Worm (Caenorhabditis elegans): ENCODE results near the gene pst-2.
A peak's percentile ranks its signal among the peaks of the same experiment; 100 is the strongest.

The pst-2 gene

DNA sequence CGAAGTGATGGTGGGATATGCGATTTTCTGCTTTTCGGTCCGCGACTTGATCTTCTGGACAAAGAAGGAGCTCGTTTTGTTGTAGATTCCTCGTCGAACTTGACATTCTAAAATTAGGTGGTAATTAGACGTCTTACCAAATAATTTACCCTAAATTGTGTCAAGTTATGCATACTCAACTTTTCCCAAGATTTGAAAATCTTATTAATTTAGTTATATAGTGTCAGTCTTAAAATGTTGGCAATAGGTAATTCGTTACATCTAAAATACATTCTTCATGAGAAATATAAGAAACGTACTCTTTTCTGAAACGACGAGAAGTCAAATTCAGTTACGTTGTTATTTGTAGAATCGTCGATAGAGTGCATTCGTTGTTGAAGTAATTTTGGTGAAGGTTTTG lies 27.3 kb downstream of the pst-2 start:
- TF ChIP-seq W03F9.2 (tag; optimal IDR thresholded peaks at IDR 0.05) (no peak), him-1 (tag; optimal IDR thresholded peaks at IDR 0.05) (no peak), dao-5 (tag; optimal IDR thresholded peaks at IDR 0.05) (no peak)

DNA sequence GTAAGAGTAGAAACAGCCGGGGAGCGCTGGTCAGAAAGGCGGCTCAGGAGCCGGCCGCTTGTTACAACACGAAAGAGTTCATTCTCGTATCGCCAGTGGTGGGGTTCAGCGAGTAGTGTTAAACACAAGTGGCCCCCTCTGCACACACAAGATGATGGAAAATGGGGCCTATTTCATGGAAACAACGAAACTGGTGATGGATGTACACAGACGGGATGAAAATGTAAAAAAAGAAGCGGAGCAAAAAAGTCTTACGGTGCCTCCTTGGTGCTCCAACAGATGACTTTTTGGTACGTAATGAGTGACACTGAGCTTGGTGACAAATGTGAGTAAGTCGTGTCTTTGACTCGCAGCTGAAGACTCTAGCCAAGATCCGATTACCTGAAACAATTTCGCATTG lies 27.8 kb downstream of the pst-2 start:
- TF ChIP-seq W03F9.2 (tag; optimal IDR thresholded peaks at IDR 0.05), result no peak

DNA sequence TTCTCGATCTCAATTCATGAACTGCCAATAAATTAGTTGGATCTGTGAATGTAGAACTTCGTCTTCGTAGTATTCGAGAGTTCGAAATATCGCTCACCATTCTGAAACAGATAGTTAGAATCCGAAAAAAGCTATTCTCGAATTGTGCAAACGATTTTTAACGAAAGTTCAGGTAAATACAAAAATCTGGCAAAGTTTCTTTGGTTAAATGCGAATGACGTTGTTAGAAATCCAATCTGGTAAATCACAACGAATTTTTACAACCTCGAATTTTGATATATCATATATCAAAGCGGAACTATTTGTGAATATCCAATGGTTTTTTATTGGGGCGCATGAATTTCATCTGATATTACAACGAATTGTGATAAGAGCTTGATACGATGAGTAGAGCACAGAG lies 29.0 kb downstream of the pst-2 start, which contains the start of gene hpo-28:
hpo-28 (minus strand) TSS at position 101 of the 400 bp plus-strand sequence.
- TF ChIP-seq him-1 (tag; optimal IDR thresholded peaks at IDR 0.05) (no peak), dao-5 (tag; optimal IDR thresholded peaks at IDR 0.05) (no peak), W03F9.2 (tag; optimal IDR thresholded peaks at IDR 0.05) (no peak)

DNA sequence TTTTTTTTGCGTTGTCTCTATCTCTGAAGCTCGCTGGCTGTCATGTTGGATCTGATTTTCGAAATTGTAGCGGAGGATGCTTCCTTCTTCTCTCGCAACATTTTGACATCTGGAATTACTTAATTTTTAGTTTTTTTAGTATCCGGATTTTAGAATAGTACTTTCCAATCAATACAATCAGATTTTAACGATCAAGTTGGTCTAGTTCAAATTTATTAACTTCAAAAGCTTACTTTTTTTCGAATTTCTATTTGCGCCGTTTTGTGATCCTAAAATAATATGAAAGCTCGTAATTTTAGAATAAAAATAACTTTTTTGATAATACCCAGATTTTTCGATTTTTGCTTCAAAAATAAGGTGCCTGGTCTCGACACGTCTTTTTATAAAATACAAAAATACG lies 29.8 kb downstream of the pst-2 start, which contains the start of gene B0336.12:
B0336.12 (minus strand) TSS at position 101 of the 400 bp plus-strand sequence.
- no peak for TF ChIP-seq W03F9.2 (tag; optimal IDR thresholded peaks at IDR 0.05)
- TF ChIP-seq him-1 (tag; optimal IDR thresholded peaks at IDR 0.05), result no peak
- no peak for TF ChIP-seq dao-5 (tag; optimal IDR thresholded peaks at IDR 0.05)

DNA sequence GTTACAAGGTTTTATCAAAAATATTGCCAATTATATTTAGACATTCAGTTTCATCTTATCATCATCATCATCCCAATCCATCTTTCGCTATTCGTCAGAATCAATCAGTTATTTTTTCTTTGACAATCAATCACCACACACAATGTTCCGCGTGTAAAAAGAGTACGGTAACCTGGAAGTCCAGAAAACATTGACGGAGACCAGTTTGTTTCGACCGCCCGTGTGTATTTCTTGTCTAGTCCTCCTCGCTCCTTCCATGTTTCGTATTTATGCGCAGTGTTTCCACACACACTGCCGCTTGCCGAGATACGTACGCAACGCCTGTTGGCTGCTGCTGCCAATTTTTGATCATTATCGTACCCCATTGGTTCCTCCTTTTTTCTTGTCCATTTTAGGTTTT lies 30.4 kb downstream of the pst-2 start:
- no peak for TF ChIP-seq him-1 (tag; optimal IDR thresholded peaks at IDR 0.05)
- TF ChIP-seq W03F9.2 (tag; optimal IDR thresholded peaks at IDR 0.05), result no peak
- no peak for TF ChIP-seq dao-5 (tag; optimal IDR thresholded peaks at IDR 0.05)

DNA sequence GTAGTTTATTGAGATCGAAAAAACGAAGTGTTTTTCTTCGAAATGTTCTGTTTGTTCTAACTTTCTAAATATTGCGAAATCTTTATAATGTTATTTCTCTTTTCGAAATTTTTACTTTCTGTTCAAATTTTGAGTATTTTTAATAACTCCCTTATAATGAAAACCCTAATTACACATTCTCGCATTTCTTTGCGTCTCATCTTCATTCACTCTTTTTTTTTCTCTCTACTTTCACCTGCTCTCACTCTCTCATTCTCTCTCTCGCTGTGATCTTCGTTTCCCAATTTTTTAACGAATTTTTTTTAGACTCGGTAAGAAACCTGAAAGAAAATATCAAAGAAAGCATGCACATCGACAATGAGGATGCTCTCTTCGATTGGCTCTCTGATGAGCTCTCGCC lies 31.0 kb downstream of the pst-2 start, which contains the start of gene rbm-26:
rbm-26 (plus strand) TSS at position 301 of the 400 bp plus-strand sequence.
- TF ChIP-seq dao-5 (tag; optimal IDR thresholded peaks at IDR 0.05) (no peak), him-1 (tag; optimal IDR thresholded peaks at IDR 0.05) (no peak), W03F9.2 (tag; optimal IDR thresholded peaks at IDR 0.05) (no peak)

DNA sequence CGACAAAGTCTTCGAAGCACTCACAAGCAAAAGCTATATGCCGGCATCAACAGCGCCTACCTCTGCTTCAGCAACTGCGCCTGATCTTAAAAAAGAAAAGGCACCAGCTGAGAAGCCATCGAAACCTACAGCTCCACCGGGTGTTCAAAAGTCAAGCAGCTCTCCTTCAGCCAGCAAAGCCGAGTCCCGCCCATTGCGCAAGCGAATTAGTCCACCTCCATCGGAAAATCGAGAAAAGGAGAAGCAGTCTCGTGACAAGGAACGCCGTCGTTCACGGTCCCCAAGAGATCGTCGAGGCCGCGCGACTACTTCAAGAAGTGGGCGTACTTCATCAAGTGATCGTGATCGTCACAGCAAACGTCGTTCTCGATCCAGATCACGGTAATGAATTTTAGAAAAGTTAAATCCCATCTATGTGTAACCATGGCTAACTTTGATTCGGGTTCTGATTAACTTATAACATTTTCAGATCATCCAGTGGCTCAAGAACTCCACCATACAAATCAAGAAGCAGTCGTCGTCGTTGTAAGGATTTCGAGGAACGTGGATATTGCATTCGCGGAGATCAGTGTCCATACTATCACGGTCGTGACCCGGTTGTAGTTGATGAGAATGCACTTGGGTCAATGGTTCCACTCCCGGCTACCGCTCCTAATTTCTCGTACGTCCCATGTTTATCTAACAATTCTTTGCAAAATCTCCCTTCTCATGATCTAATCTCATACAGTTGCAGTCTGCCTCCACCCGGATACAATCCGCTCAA lies 31.8 kb downstream of the pst-2 start:
- TF ChIP-seq him-1 (tag; optimal IDR thresholded peaks at IDR 0.05) (no peak), dao-5 (tag; optimal IDR thresholded peaks at IDR 0.05) (no peak), W03F9.2 (tag; optimal IDR thresholded peaks at IDR 0.05) (no peak)

DNA sequence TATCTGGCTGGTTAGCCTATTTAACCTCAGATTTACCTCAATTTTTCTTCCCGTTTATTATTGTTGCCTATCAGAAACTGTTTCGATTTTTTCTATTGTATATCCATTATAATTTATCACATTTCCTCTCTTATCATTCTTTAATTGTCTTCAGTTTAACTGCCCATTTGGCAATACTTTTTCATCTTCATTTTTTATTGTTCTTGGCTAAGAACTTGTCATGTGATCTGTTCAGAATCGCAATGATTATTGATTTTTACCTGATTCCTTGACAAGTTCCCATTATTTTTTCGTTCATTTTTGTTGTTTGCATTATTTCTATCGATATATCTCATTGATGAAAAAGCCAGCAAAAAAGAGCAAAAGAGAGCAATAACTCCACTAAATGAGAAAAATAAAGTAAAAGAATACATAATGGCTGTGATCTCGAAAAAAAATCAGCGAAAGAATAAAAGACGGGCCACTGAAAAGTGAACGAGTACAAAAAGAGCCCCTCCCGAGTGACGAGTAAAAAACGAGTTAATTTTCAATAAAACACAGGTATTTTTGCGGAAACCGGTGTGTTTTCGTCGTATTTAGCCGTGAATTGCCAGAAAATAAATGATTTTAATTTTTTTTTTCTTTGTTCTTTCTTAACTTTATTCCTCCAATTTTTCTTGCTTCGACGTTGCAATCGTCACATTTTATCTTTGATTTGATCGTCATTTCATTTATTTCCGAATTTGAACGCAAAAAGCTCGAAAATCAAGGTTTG lies 34.2 kb downstream of the pst-2 start, which contains the start of gene arf-1:
arf-1 (plus strand) TSS at position 657 of the 754 bp plus-strand sequence.
- TF ChIP-seq W03F9.2 (tag; optimal IDR thresholded peaks at IDR 0.05), result no peak
- no peak for TF ChIP-seq dao-5 (tag; optimal IDR thresholded peaks at IDR 0.05)
- TF ChIP-seq him-1 (tag; optimal IDR thresholded peaks at IDR 0.05), result no peak

DNA sequence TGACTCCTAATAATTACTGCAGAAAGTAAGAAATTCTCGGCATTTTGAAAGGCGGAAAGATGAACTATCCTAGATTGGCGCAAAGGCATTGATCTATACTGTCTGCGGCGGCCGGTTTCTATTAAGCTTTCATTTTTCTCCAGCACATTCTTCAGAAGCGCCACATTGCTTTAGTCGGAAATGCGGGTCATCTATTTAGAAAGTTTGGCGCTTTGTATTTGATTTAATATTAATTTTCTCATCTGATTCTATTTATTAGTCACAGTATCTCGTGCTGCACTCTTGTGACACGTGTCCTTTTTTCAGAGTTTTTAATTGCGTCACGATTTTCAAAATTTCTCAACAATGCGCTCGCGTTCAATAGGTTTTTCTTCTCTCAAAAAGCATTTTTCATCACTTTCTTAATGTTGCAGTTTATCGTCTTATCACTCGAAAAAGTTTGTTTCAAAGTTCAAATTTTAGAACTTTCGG lies 34.8 kb downstream of the pst-2 start:
- TF ChIP-seq him-1 (tag; optimal IDR thresholded peaks at IDR 0.05) (no peak), W03F9.2 (tag; optimal IDR thresholded peaks at IDR 0.05) (no peak), dao-5 (tag; optimal IDR thresholded peaks at IDR 0.05) (no peak)

DNA sequence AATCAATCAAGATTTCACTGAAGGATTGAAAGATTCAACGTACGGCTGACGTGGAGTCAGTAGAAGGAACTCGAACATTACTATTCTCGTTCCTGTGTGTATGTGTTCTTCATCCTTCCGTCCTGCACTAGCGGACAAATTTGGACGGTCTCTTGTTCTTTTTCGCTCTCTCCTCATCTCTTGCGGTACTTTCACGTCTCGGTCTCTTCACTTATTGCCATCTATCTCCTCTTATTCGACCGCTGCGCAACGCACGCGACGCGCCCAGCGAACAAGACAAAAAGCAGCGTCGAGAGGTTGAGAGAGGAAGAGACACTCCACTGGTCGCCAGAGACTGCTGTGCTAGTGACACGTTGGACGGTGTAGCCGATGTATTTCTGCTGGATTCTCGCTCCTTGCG lies 35.2 kb downstream of the pst-2 start:
- TF ChIP-seq dao-5 (tag; optimal IDR thresholded peaks at IDR 0.05) (no peak), W03F9.2 (tag; optimal IDR thresholded peaks at IDR 0.05) (peak; percentile 1), him-1 (tag; optimal IDR thresholded peaks at IDR 0.05) (peak; percentile 25)

DNA sequence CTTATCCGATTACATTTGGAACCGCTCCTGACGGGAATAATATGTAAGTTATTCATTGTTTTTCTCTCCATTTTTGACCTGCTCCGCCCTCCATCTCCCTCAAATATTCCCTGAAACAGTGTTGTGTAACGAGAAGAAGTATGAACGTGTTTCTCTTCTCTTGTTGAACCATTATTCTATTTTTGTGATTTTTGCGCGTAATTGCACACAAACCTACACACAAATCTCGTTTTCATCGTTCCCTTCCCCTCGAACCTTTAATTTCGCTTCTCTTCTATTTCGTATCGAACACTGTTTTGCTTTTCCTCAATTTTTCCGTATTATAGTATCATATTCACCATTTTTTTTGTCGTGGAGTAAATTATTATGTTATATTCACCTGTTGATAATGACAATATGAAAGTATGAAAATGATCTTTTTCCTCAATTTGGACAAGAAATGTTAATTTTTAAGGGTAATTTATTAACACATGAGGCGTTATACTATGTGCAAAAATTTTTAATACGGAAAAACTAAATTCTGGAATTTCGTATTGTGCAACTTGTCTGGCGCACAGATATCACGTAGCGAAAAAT lies 37.0 kb downstream of the pst-2 start:
- no peak for TF ChIP-seq W03F9.2 (tag; optimal IDR thresholded peaks at IDR 0.05)
- TF ChIP-seq dao-5 (tag; optimal IDR thresholded peaks at IDR 0.05), result no peak
- no peak for TF ChIP-seq him-1 (tag; optimal IDR thresholded peaks at IDR 0.05)

DNA sequence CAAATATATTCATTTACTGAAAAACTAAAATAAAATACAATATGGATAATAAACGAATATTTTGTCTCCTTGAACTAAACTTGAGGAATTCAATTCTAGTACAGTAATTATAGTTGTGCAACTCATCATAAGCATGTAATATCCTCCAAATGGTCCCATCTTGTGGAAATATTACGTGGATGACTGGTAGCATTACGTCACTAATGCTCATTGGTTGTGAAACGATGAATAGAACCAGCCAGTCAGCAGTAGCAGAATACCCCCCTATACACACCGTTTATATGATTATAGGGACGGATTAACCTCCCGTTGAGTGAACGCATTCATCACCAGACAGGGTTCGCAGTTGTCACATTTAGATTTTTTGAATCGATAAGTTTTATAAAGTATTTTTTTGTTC lies 38.2 kb downstream of the pst-2 start:
- TF ChIP-seq W03F9.2 (tag; optimal IDR thresholded peaks at IDR 0.05) (no peak), dao-5 (tag; optimal IDR thresholded peaks at IDR 0.05) (no peak), him-1 (tag; optimal IDR thresholded peaks at IDR 0.05) (no peak)

DNA sequence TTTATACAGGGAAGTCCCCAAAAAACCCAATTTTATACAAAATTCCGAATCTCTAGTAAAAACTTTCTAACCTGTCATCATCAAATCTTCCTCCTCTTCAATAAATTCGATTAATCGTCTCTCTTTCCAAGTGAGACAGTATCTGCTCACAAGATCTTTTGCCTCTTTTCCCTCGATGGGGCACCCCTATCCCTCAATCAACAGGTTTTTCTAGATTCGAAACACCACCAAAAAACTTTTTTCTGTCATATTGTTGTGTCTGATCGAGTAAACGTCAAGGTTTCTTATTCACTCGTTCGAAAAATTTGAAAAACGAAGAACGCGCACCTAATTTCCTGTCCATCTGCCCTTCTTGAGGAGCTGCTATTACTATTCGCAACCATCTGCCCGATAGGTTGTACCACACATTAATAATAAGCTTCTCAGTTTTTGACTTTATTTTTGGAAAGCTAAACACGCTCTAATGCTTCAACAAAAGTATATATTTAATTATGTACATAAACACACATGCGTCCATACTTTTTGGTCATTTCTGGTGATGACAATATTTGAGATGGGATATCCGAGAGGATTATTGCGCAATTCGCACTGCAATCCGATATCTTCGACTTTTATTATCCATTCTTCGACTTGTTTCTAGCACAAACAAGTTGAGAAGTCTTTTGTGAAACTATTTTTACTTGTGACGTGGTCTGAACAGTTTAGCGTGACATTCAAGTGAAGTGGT lies 39.0 kb downstream of the pst-2 start:
- no peak for TF ChIP-seq W03F9.2 (tag; optimal IDR thresholded peaks at IDR 0.05)
- TF ChIP-seq dao-5 (tag; optimal IDR thresholded peaks at IDR 0.05), result no peak
- no peak for TF ChIP-seq him-1 (tag; optimal IDR thresholded peaks at IDR 0.05)

All from whole organism, L4/young adult.